Fruit fly (Drosophila melanogaster) whole organism, prepupa: Measurements from ENCODE around the gene MFS10.
A peak's percentile ranks its signal among the peaks of the same experiment; 100 is the strongest.

Experiments
- CG6792 ChIP-seq: fragments of 200-800 bp; sonication (Bioruptor generic); optimal IDR thresholded peaks from 3 replicates; lab custom pipeline; 2016; ENCODE audit warnings: missing biosample characterization, missing genetic modification characterization
- CG8632 ChIP-seq: fragments of 200-800 bp; sonication (Bioruptor generic); optimal IDR thresholded peaks from 3 replicates; lab custom pipeline; 2016; ENCODE audit warnings: missing biosample characterization, missing genetic modification characterization
- Eip75B ChIP-seq: fragments of 200-800 bp; sonication (Bioruptor generic); optimal IDR thresholded peaks from 3 replicates; lab custom pipeline; 2016; ENCODE audit warnings: missing biosample characterization, missing genetic modification characterization
- OdsH ChIP-seq: fragments of 200-800 bp; sonication (Bioruptor generic); optimal IDR thresholded peaks from 3 replicates; lab custom pipeline; 2016; ENCODE audit warnings: missing biosample characterization, missing genetic modification characterization
- achi ChIP-seq: fragments of 200-800 bp; sonication (Bioruptor generic); optimal IDR thresholded peaks from 3 replicates; lab custom pipeline; 2016; ENCODE audit warnings: missing biosample characterization, missing genetic modification characterization
- fd59A ChIP-seq: fragments of 200-800 bp; sonication (Bioruptor generic); optimal IDR thresholded peaks from 2 replicates; lab custom pipeline; 2017; ENCODE audit warnings: missing biosample characterization, mild to moderate bottlenecking, missing genetic modification characterization, missing genetic modification reagents
- net ChIP-seq: fragments of 200-800 bp; sonication (Bioruptor generic); optimal IDR thresholded peaks from 3 replicates; lab custom pipeline; 2016; ENCODE audit warnings: missing biosample characterization, missing genetic modification characterization
- pdm3 ChIP-seq: fragments of 200-800 bp; sonication (Bioruptor generic); optimal IDR thresholded peaks from 3 replicates; lab custom pipeline; 2016; ENCODE audit warnings: missing biosample characterization, missing genetic modification characterization
- salr ChIP-seq, 2 experiments: fragments of 200-800 bp; sonication (Bioruptor generic); optimal IDR thresholded peaks; 3 replicates each; lab custom pipeline; 2016 to 2018; ENCODE audit warnings: missing biosample characterization in 2 of 2, missing genetic modification characterization in 2 of 2, mild to moderate bottlenecking in 1 of 2

- TF ChIP-seq CG6792 (GFP tag; lab: Kevin White, UChicago) = no peak
- TF ChIP-seq Eip75B (GFP tag; lab: Kevin White, UChicago) = no peak
- TF ChIP-seq salr (GFP tag; optimal IDR thresholded peaks at IDR 0.05; lab: Kevin White, UChicago) = no peak
- no peak for TF ChIP-seq OdsH (GFP tag; lab: Kevin White, UChicago)
- no peak for TF ChIP-seq pdm3 (GFP tag; lab: Kevin White, UChicago)
- TF ChIP-seq net (GFP tag; lab: Kevin White, UChicago) = no peak
- TF ChIP-seq fd59A = peak; percentile 1
- TF ChIP-seq CG8632 (GFP tag; lab: Kevin White, UChicago) = peak; percentile 30
- no peak for TF ChIP-seq achi (GFP tag; lab: Kevin White, UChicago)
Observed at dm6 chrX:13089920-13090655, 38.7 kb upstream of the MFS10 start, which contains the start of gene hep.
